Fruit fly (Drosophila melanogaster): Measurements from ENCODE around the gene S-Lap3.

Gene S-Lap3

dm6 chr3L:10482477-10482876 lies 17.5 kb downstream of the S-Lap3 start (continued):
- TF ChIP-seq HLH4C (GFP tag; IDR thresholded peaks at IDR 0.05; ENCODE audit: partially characterized antibody) = no peak
- no peak for TF ChIP-seq aop (GFP tag; IDR thresholded peaks at IDR 0.05)
- TF ChIP-seq CG18619 (GFP tag; optimal IDR thresholded peaks at IDR 0.05) = no peak
- peak; percentile 42; the same call in 1 of the 3 replicates for TF ChIP-seq tgo (GFP tag; IDR thresholded peaks at IDR 0.05)
- TF ChIP-seq her (GFP tag; optimal IDR thresholded peaks at IDR 0.05) = no peak
- no peak for TF ChIP-seq Mrtf (GFP tag; IDR thresholded peaks at IDR 0.05)
- no peak for TF ChIP-seq dati (GFP tag; IDR thresholded peaks at IDR 0.05)
- TF ChIP-seq ken (GFP tag; IDR thresholded peaks at IDR 0.05) = no peak
- no peak for TF ChIP-seq CG7745 (tag; optimal IDR thresholded peaks at IDR 0.05)
- TF ChIP-seq Med (GFP tag) = no peak

DNA sequence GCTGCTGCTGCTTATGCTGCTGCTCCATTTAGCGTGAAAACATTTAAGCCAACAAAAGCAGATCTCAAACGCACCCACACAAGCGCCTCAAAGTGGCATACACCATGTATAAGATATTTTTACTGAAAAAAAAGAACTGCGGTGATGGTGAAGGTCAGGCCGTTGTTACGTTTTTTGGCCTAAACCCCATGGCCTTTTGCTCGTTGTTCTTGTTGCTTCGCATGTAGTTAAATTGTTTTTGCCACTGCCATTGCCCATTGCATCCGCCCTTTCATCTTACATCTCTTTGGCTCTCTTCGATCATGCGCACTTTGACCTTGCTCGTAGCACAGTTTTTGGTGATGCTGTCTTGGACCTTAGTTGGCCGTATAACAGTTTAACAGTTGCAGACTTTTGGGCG lies 20.5 kb downstream of the S-Lap3 start:
- TF ChIP-seq ranshi (GFP tag; IDR thresholded peaks at IDR 0.05) (no peak), run (tag; optimal IDR thresholded peaks at IDR 0.05) (no peak), CG8290 (GFP tag; optimal IDR thresholded peaks at IDR 0.05) (no peak), CG8290 (tag; optimal IDR thresholded peaks at IDR 0.05) (peak in 1 of 2 experiments; percentile 44), CG6854 (GFP tag; optimal IDR thresholded peaks at IDR 0.05) (no peak), pita (GFP tag; optimal IDR thresholded peaks at IDR 0.05) (no peak), ewg (GFP tag; optimal IDR thresholded peaks at IDR 0.05) (peak; percentile 33), abd-A (tag; optimal IDR thresholded peaks at IDR 0.05) (peak; percentile 69), Ets65A (GFP tag) (peak; percentile 54), CG10431 (GFP tag; optimal IDR thresholded peaks at IDR 0.05) (peak; percentile 82), Trl (optimal IDR thresholded peaks at IDR 0.05) (peak in 1 of 2 experiments; percentile 3), Trl (GFP tag; optimal IDR thresholded peaks at IDR 0.05) (no peak)

- TF ChIP-seq pzg (GFP tag; optimal IDR thresholded peaks at IDR 0.05) (no peak), CG6765 (GFP tag; optimal IDR thresholded peaks at IDR 0.05) (no peak), Poxn (GFP tag; IDR thresholded peaks at IDR 0.05) (no peak), gsb-n (tag; optimal IDR thresholded peaks at IDR 0.05) (no peak), slp2 (GFP tag; optimal IDR thresholded peaks at IDR 0.05) (no peak), sim (GFP tag; IDR thresholded peaks at IDR 0.05) (no peak), Mes4 (GFP tag; optimal IDR thresholded peaks at IDR 0.05) (no peak), hth (optimal IDR thresholded peaks at IDR 0.05) (no peak), CG11560 (tag; IDR thresholded peaks at IDR 0.05) (no peak), CG3838 (GFP tag; optimal IDR thresholded peaks at IDR 0.05) (no peak)
Measured at dm6 chr3L:10490561-10490960, 25.6 kb downstream of the S-Lap3 start, which contains the start of gene S-Lap4. Gene S-Lap4, plus strand, starts transcription at chr3L:10490861.

DNA sequence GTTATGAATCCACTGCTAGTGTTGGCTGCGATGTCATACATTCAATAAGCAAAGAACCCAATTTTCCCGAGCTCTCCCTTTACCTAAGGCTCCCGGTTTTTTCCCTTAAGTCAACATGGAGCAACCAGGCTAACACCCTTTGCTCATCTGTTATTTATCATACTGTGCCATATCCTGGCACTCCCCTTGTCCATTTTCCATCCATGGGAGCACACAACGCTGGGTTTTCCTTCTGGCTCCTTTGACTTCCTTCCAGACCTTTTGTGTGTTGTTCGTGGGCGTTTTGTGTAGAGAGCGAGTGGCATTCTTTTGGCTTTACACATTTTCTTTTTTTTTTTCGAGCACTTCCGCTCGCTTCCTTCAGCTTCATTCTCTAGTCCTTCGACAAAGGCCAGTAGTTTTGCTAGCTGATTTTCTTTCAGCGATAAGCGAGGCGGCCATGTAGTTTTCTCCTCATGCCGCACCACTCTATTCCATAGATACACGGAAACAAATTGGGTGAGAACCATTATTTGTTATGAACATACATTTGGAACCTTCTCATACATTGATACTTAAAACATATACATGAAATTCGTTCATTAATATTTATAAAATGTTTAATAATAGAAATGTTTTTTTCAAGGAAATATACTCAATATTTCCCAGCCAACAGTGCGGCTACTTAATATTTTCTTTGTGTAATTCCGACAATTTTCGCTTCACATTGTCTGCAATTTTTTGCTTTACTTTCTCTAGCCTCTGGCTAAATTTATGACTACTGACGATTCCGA lies 31.1 kb downstream of the S-Lap3 start:
- TF ChIP-seq CG4404 (GFP tag; IDR thresholded peaks at IDR 0.05) (no peak), CG7556 (GFP tag; optimal IDR thresholded peaks at IDR 0.05) (peak; percentile 51), CG18262 (tag; optimal IDR thresholded peaks at IDR 0.05) (no peak), CG1024 (GFP tag; IDR thresholded peaks at IDR 0.05) (no peak), odd (GFP tag; optimal IDR thresholded peaks at IDR 0.05) (no peak), CG18764 (GFP tag; optimal IDR thresholded peaks at IDR 0.05) (no peak), knrl (GFP tag; IDR thresholded peaks at IDR 0.05; ENCODE audit: partially characterized antibody) (no peak), peb (GFP tag; IDR thresholded peaks at IDR 0.05) (no peak), h (optimal IDR thresholded peaks at IDR 0.05) (no peak), CG11398 (GFP tag; optimal IDR thresholded peaks at IDR 0.05) (no peak), C15 (GFP tag; IDR thresholded peaks at IDR 0.05) (no peak), CG8924 (tag; optimal IDR thresholded peaks at IDR 0.05) (no peak), CG6813 (GFP tag; optimal IDR thresholded peaks at IDR 0.05) (no peak), CG3163 (GFP tag; optimal IDR thresholded peaks at IDR 0.05) (no peak), wor (GFP tag; IDR thresholded peaks at IDR 0.05) (no peak), phol (tag; optimal IDR thresholded peaks at IDR 0.05) (no peak), CG8281 (tag; optimal IDR thresholded peaks at IDR 0.05) (no peak), CG3281 (GFP tag; optimal IDR thresholded peaks at IDR 0.05) (peak; percentile 18)
